Worm (Caenorhabditis elegans) whole organism, L4/young adult: ENCODE data around the gene prcc-1.
A peak's percentile ranks its signal among the peaks of the same experiment; 100 is the strongest.

Experiments used
- W03F9.2 ChIP-seq: fragments of 150-350 bp; optimal IDR thresholded peaks from 2 replicates; lab custom pipeline; 2014; ENCODE audit warnings: missing biosample characterization, missing genetic modification characterization
- dao-5 ChIP-seq: sonication (generic microtip); optimal IDR thresholded peaks from 2 replicates; lab custom pipeline; 2016; ENCODE audit warnings: missing genotype, missing genetic modification characterization, moderate library complexity, missing compliant biosample characterization
- him-1 ChIP-seq: sonication (generic microtip); optimal IDR thresholded peaks from 2 replicates; lab custom pipeline; 2016; ENCODE audit warnings: missing genotype, missing genetic modification reagents, missing genetic modification characterization, missing compliant biosample characterization

The prcc-1 gene

DNA sequence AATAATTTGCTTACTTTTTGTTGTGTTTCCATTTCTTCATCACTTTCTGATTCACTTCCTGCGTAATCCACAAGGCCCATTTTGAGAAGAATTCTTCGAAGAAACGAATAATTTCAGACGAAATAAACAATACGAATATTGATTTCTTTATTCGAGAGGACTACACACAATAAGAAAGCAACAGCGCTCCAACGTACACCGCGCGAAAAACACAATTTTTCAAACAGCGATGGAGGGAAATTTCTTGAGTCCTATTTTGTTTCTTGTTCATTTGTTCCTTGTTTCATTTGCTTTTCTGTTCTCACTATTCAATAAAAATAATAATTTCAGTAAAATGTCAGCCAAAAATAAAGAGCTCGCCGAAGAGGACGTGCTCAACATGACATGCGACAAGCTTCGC lies at the start of gene prcc-1, which contains the start of gene C39E9.12:
prcc-1 (minus strand) TSS at position 119 of the 400 bp plus-strand sequence.
C39E9.12 (plus strand) TSS at position 331 of the 400 bp plus-strand sequence.
- TF ChIP-seq W03F9.2 = no peak
- TF ChIP-seq him-1 (tag; lab: Kevin White, UChicago) = no peak
- no peak for TF ChIP-seq dao-5 (tag; lab: Kevin White, UChicago)

ce11 chrIV:13142254-13142653 lies 48.7 kb upstream of the prcc-1 start, which contains the start of gene spe-43:
Gene spe-43, minus strand, starts transcription at chrIV:13142354.
- TF ChIP-seq dao-5 (tag; lab: Kevin White, UChicago) (no peak), W03F9.2 (no peak), him-1 (tag; lab: Kevin White, UChicago) (no peak)

ce11 chrIV:13127720-13128119 lies 34.1 kb upstream of the prcc-1 start:
- TF ChIP-seq dao-5 (tag; lab: Kevin White, UChicago) = no peak
- no peak for TF ChIP-seq W03F9.2
- no peak for TF ChIP-seq him-1 (tag; lab: Kevin White, UChicago)

ce11 chrIV:13125999-13126398 lies 32.4 kb upstream of the prcc-1 start:
- TF ChIP-seq him-1 (tag; lab: Kevin White, UChicago) (no peak), dao-5 (tag; lab: Kevin White, UChicago) (no peak), W03F9.2 (no peak)

DNA sequence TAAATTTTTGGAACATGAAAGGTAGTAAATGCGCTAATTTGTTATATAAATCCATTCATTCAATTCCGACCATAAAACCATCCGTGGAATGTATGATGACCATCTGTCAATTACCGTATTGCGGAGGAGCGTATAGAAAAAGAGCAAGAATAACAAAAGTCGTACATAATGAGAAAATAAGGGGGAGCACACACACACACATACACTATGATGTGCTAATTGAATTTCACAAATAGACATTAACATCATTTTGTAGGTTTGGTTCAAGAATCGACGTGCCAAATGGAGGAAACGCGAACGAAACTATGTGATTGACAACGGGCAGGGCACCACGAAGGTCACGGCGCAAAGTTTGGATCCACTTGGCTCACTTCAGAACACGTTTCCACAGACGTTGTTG lies 27.8 kb upstream of the prcc-1 start:
- TF ChIP-seq dao-5 (tag; lab: Kevin White, UChicago) (no peak), W03F9.2 (no peak), him-1 (tag; lab: Kevin White, UChicago) (no peak)

ce11 chrIV:13118794-13119193 lies 25.2 kb upstream of the prcc-1 start, which contains the start of gene unc-30:
Gene unc-30, plus strand, starts transcription at chrIV:13118977.
- no peak for TF ChIP-seq dao-5 (tag; lab: Kevin White, UChicago)
- TF ChIP-seq him-1 (tag; lab: Kevin White, UChicago) = no peak
- no peak for TF ChIP-seq W03F9.2

- no peak for TF ChIP-seq him-1 (tag; lab: Kevin White, UChicago)
- no peak for TF ChIP-seq dao-5 (tag; lab: Kevin White, UChicago)
- no peak for TF ChIP-seq W03F9.2
Observed at ce11 chrIV:13116679-13117078, 23.1 kb upstream of the prcc-1 start.

DNA sequence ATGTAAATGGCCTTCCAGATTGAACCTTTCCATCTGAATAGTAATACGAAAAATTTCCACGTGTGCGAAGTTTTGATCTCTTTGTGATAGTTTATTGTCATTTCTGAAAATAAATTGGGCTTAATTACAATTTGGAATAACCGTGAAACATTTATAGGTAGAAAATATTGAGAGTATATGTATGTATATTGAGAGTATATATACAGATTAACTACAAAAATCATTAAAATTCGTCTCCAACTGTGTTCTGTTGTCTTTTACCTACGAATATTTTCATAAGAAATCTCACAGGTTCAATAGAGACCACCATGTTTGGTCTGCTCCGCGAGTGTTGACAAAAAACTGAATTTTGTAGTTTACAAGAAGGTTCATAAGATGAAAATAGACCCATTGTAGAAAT lies 19.4 kb upstream of the prcc-1 start, which contains the start of gene best-2:
best-2 (minus strand) TSS at position 101 of the 400 bp plus-strand sequence.
- TF ChIP-seq him-1 (tag; lab: Kevin White, UChicago) (no peak), dao-5 (tag; lab: Kevin White, UChicago) (no peak), W03F9.2 (no peak)

ce11 chrIV:13110876-13111275 lies 17.3 kb upstream of the prcc-1 start:
- TF ChIP-seq him-1 (tag; lab: Kevin White, UChicago) (no peak), W03F9.2 (no peak), dao-5 (tag; lab: Kevin White, UChicago) (no peak)

- no peak for TF ChIP-seq him-1 (tag; lab: Kevin White, UChicago)
- no peak for TF ChIP-seq W03F9.2
- no peak for TF ChIP-seq dao-5 (tag; lab: Kevin White, UChicago)
Observed at ce11 chrIV:13109751-13110150, 16.2 kb upstream of the prcc-1 start, which contains the start of gene best-1. Gene best-1, minus strand, starts transcription at chrIV:13109779.

DNA sequence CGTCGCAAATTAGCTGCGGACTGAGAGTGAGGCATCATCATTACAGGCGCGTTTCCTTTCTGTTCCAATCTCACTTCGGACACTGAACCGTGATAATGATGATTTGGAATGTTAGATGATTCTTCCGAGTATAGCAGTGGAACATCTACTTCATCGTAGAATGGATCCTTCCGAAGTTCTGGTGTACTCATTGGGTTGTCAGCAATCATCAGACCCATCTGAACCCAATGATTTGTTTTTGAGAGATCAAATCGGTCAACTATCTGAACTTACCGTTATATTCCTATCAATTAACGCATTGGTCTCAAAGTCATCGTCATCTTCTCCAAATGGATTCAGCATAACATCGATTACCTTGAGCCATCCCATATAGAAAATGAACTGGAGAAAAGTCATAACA lies 14.8 kb upstream of the prcc-1 start:
- no peak for TF ChIP-seq dao-5 (tag; lab: Kevin White, UChicago)
- TF ChIP-seq him-1 (tag; lab: Kevin White, UChicago) = no peak
- TF ChIP-seq W03F9.2 = no peak

- TF ChIP-seq dao-5 (tag; lab: Kevin White, UChicago) (no peak), W03F9.2 (no peak), him-1 (tag; lab: Kevin White, UChicago) (no peak)
Observed at ce11 chrIV:13107359-13107758, 13.8 kb upstream of the prcc-1 start, which contains the start of gene B0564.2. Gene B0564.2, plus strand, starts transcription at chrIV:13107659.

DNA sequence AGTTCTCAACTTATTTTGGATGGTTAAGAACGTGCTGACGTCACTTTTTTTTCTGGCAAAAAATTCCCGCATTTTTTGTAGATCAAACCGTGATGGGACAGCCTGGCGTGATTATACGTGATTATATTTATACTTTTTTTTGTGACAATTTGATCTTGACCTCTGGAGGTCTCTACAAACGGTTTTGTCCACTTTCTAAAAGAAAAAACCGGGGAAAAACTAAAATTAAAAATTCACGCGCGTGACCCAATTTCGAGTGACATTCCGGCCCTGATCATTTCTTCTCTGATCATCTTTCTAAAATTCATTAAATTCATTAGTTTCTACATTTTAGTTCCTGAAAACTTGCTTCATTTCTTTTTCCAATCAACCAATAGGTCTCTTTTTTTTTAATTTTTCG lies 11.3 kb upstream of the prcc-1 start, which contains the start of gene rde-11:
rde-11 (plus strand) TSS at position 301 of the 400 bp plus-strand sequence.
- TF ChIP-seq him-1 (tag; lab: Kevin White, UChicago) = no peak
- no peak for TF ChIP-seq W03F9.2
- TF ChIP-seq dao-5 (tag; lab: Kevin White, UChicago) = no peak

- no peak for TF ChIP-seq him-1 (tag; lab: Kevin White, UChicago)
- no peak for TF ChIP-seq W03F9.2
- TF ChIP-seq dao-5 (tag; lab: Kevin White, UChicago) = no peak
Observed at ce11 chrIV:13100415-13100814, 6.8 kb upstream of the prcc-1 start, which contains the start of gene fask-1. Gene fask-1, plus strand, starts transcription at chrIV:13100715.

ce11 chrIV:13098652-13099051 lies 5.1 kb upstream of the prcc-1 start, which contains the start of the genes dli-1, tin-9.2 and exos-4.1:
Gene dli-1, minus strand, starts transcription at chrIV:13098792.
Gene tin-9.2, plus strand, starts transcription at chrIV:13098995.
Gene exos-4.1, plus strand, starts transcription at chrIV:13098999.
- TF ChIP-seq W03F9.2 = peak; percentile 86
- no peak for TF ChIP-seq dao-5 (tag; lab: Kevin White, UChicago)
- TF ChIP-seq him-1 (tag; lab: Kevin White, UChicago) = no peak
